Worm (Caenorhabditis elegans): ENCODE results near the gene dnj-23.
"Not testable (repeated sequence)": the region's sequence is repeated elsewhere in the genome, so short reads cannot be mapped to it uniquely, and the experiment has no call there.

dnj-23 gene

ce11 chrII:9108905-9109551, 628 bp upstream of the dnj-23 start, which contains the start of gene T24H10.4 (continued):
- TF ChIP-seq nhr-120 (GFP tag; IDR thresholded peaks at IDR 0.05) (no peak), bed-1 (GFP tag; IDR thresholded peaks at IDR 0.05) (no peak), D2030.7 (GFP tag; IDR thresholded peaks at IDR 0.05) (0 out of 2 replicates have a peak, but pooled peaks have one; percentile 8), ama-1 (optimal IDR thresholded peaks at IDR 0.05) (no peak), ama-1 (GFP tag; optimal IDR thresholded peaks at IDR 0.05) (no peak), ztf-22 (GFP tag; optimal IDR thresholded peaks at IDR 0.05) (no peak), madf-6 (GFP tag; IDR thresholded peaks at IDR 0.05) (peak; percentile 65), lsl-1 (GFP tag; optimal IDR thresholded peaks at IDR 0.05) (peak; percentile 77), nhr-179 (tag; optimal IDR thresholded peaks at IDR 0.05) (no peak), zfh-2 (GFP tag; conservative IDR thresholded peaks at IDR 0.05) (0 out of 2 replicates have a peak, but pooled peaks have one; percentile 45), egl-44 (GFP tag; IDR thresholded peaks at IDR 0.05) (no peak), cebp-1 (GFP tag; IDR thresholded peaks at IDR 0.05) (no peak), cebp-1 (tag; optimal IDR thresholded peaks at IDR 0.05) (peak; percentile 43)

- TF ChIP-seq F37B4.10 (GFP tag; IDR thresholded peaks at IDR 0.05) (no peak), somi-1 (GFP tag; optimal IDR thresholded peaks at IDR 0.05) (no peak), mes-4 (tag; optimal IDR thresholded peaks at IDR 0.05) (no peak), gei-17 (GFP tag; optimal IDR thresholded peaks at IDR 0.05) (no peak), lin-54 (GFP tag; optimal IDR thresholded peaks at IDR 0.05) (no peak), rec-8 (tag; optimal IDR thresholded peaks at IDR 0.05) (no peak), snpc-1.1 (tag; optimal IDR thresholded peaks at IDR 0.05; ENCODE audit: insufficient read depth) (no peak), ztf-22 (GFP tag; optimal IDR thresholded peaks at IDR 0.05) (no peak), ceh-79 (tag; optimal IDR thresholded peaks at IDR 0.05) (no peak)
Observed at ce11 chrII:9107095-9107769, 1.2 kb downstream of the dnj-23 start, which contains the start of gene dyrb-1. dyrb-1 (minus strand) TSS chrII:9107145.

- peak; percentile 99 for TF ChIP-seq lin-26 (GFP tag; IDR thresholded peaks at IDR 0.05)
- TF ChIP-seq ceh-58 (GFP tag; IDR thresholded peaks at IDR 0.05): peak; percentile 93; the same call in 1 of the 2 replicates
- peak; percentile 90 for TF ChIP-seq ztf-25 (GFP tag; IDR thresholded peaks at IDR 0.05)
- peak; percentile 57 for TF ChIP-seq F33H1.4 (GFP tag; IDR thresholded peaks at IDR 0.05)
- not testable (repeated sequence) for TF ChIP-seq rpc-1 (optimal IDR thresholded peaks at IDR 0.05)
- TF ChIP-seq rpc-1 (tag; optimal IDR thresholded peaks at IDR 0.05): peak; percentile 41
- peak; percentile 58 for TF ChIP-seq hmg-1.2 (GFP tag; IDR thresholded peaks at IDR 0.05)
- 0 out of 2 replicates have a peak, but pooled peaks have one; percentile 59 for TF ChIP-seq bed-2 (GFP tag; IDR thresholded peaks at IDR 0.05)
- TF ChIP-seq bed-1 (GFP tag; IDR thresholded peaks at IDR 0.05): 0 out of 2 replicates have a peak, but pooled peaks have one; percentile 52
- peak; percentile 67 for TF ChIP-seq mcd-1 (GFP tag; IDR thresholded peaks at IDR 0.05)
- TF ChIP-seq ztf-18 (tag; optimal IDR thresholded peaks at IDR 0.05): peak; percentile 12
- TF ChIP-seq ceh-100 (GFP tag; IDR thresholded peaks at IDR 0.05): peak; percentile 53; the same call in 1 of the 2 replicates
- TF ChIP-seq B0261.1 (tag; optimal IDR thresholded peaks at IDR 0.05): peak; percentile 40
- peak; percentile 57; the same call in 1 of the 2 replicates for TF ChIP-seq attf-6 (GFP tag; IDR thresholded peaks at IDR 0.05)
- peak; percentile 94 for TF ChIP-seq cebp-2 (GFP tag; IDR thresholded peaks at IDR 0.05)
- peak; percentile 75 for TF ChIP-seq tbp1 (GFP tag; optimal IDR thresholded peaks at IDR 0.05)
- TF ChIP-seq madf-8 (GFP tag; conservative IDR thresholded peaks at IDR 0.05): peak; percentile 37; the same call in 1 of the 2 replicates
- TF ChIP-seq Y79H2A.3 (GFP tag; conservative IDR thresholded peaks at IDR 0.05): 0 out of 2 replicates have a peak, but pooled peaks have one; percentile 39
- TF ChIP-seq nhr-120 (GFP tag; IDR thresholded peaks at IDR 0.05): 0 out of 2 replicates have a peak, but pooled peaks have one; percentile 45
- peak; percentile 74; the same call in 1 of the 2 replicates for TF ChIP-seq F39B2.1 (GFP tag; IDR thresholded peaks at IDR 0.05)
- TF ChIP-seq sea-2 (GFP tag; IDR thresholded peaks at IDR 0.05): 0 out of 2 replicates have a peak, but pooled peaks have one; percentile 54
- TF ChIP-seq Y53G8AR.9 (GFP tag; conservative IDR thresholded peaks at IDR 0.05): peak; percentile 70; the same call in 1 of the 2 replicates
- TF ChIP-seq hmg-20 (GFP tag; IDR thresholded peaks at IDR 0.05): peak; percentile 69
- peak; percentile 71; the same call in 1 of the 2 replicates for TF ChIP-seq C17E4.6 (GFP tag; IDR thresholded peaks at IDR 0.05)
- peak; percentile 70 for TF ChIP-seq rcor-1 (GFP tag; IDR thresholded peaks at IDR 0.05)
Observed at ce11 chrII:9102623-9103022, 5.8 kb downstream of the dnj-23 start.
